Worm (Caenorhabditis elegans) whole organism, young adult: ENCODE data around the gene ifet-1.

ENCODE experiments used
- hmg-1.2 ChIP-seq: fragments of 200-800 bp; sonication (Bioruptor generic); IDR thresholded peaks from 2 replicates; pipeline ENCODE4 v1.3.6; 2022; ENCODE audit warnings: missing genetic modification reagents, missing genetic modification characterization, missing compliant biosample characterization
- nfya-2 ChIP-seq: fragments of 200-800 bp; sonication (Bioruptor generic); IDR thresholded peaks from 2 replicates; pipeline ENCODE4 v1.3.6; 2022; ENCODE audit warnings: missing genetic modification reagents, missing genetic modification characterization, missing compliant biosample characterization
- tlf-1 ChIP-seq: fragments of 200-800 bp; sonication (Bioruptor generic); optimal IDR thresholded peaks from 2 replicates; lab custom pipeline; 2018; ENCODE audit warnings: mild to moderate bottlenecking, missing genetic modification characterization, missing compliant biosample characterization

DNA sequence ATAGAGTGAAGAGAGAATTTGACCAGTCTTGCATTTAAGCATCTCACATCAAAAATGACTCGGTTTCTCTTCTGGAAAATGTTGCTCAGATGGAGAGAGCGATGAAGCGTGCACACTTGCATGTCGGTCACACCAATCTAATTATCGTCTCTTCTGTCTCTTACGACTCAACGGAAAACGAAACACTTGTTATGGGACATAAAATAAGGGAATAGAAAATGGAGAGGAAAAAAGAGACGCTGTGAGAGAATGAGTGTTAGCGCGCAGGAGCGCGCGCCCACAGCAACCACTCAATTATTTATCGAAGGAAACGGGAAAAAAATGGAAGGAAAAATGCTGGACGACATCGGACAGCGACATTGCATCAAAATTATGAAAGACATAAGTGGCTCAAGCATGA, 30.8 kb upstream of the ifet-1 start:
- TF ChIP-seq tlf-1 (peak; percentile 25), nfya-2 (GFP tag; lab: Robert Waterston, UW) (no peak), hmg-1.2 (no peak)
